Fruit fly (Drosophila melanogaster) whole organism, adult: ENCODE measurements around the gene CG10041.

ENCODE experiments used
- CG12768 ChIP-seq: fragments of 200-800 bp; sonication (Bioruptor generic); optimal IDR thresholded peaks from 2 replicates; lab custom pipeline; 2017; ENCODE audit warnings: missing biosample characterization, missing genetic modification characterization, mild to moderate bottlenecking, moderate library complexity, missing genetic modification reagents
- CG1620 ChIP-seq: fragments of 200-800 bp; sonication (Bioruptor generic); optimal IDR thresholded peaks from 2 replicates; lab custom pipeline; 2016; ENCODE audit warnings: missing biosample characterization, missing genetic modification characterization
- CG33017 ChIP-seq: fragments of 200-800 bp; sonication (Bioruptor generic); optimal IDR thresholded peaks from 2 replicates; lab custom pipeline; 2018; ENCODE audit warnings: missing biosample characterization, mild to moderate bottlenecking, missing genetic modification characterization, moderate library complexity
- CG7045 ChIP-seq: fragments of 200-800 bp; sonication (Bioruptor generic); optimal IDR thresholded peaks from 2 replicates; lab custom pipeline; 2017; ENCODE audit warnings: missing biosample characterization, mild to moderate bottlenecking, missing genetic modification characterization
- CG7101 ChIP-seq: fragments of 200-800 bp; sonication (Bioruptor generic); optimal IDR thresholded peaks from 2 replicates; lab custom pipeline; 2018; ENCODE audit warnings: missing biosample characterization, mild to moderate bottlenecking, missing genetic modification characterization, moderate library complexity
- Hr96 ChIP-seq: fragments of 200-800 bp; sonication (Bioruptor generic); optimal IDR thresholded peaks from 2 replicates; lab custom pipeline; 2016; ENCODE audit warnings: missing biosample characterization, missing genetic modification characterization
- cnc ChIP-seq, 2 experiments: fragments of >200 bp; optimal IDR thresholded peaks; 2 replicates each; lab custom pipeline; 2017
- kay ChIP-seq: fragments of 200-800 bp; sonication (Bioruptor generic); peaks from one replicate; lab custom pipeline; 2016; ENCODE audit warnings: missing biosample characterization, missing genetic modification characterization, borderline replicate concordance
- ovo ChIP-seq: fragments of 200-800 bp; sonication (Bioruptor generic); optimal IDR thresholded peaks from 2 replicates; lab custom pipeline; 2016; ENCODE audit warnings: missing biosample characterization, missing genetic modification characterization
- tj ChIP-seq: fragments of 200-800 bp; sonication (Bioruptor generic); optimal IDR thresholded peaks from 3 replicates; lab custom pipeline; 2017; ENCODE audit warnings: missing biosample characterization, mild to moderate bottlenecking, missing genetic modification characterization, moderate library complexity
- toe ChIP-seq: fragments of 200-800 bp; sonication (Bioruptor generic); optimal IDR thresholded peaks from 2 replicates; lab custom pipeline; 2016; ENCODE audit warnings: missing biosample characterization, missing genetic modification characterization

dm6 chr3R:12395880-12396279, 44.0 kb upstream of the CG10041 start, which contains the start of the genes CG10096 and CG10097:
- TF ChIP-seq CG7101 (tag; lab: Kevin White, UChicago), result no peak
- no peak for TF ChIP-seq CG33017 (tag; lab: Kevin White, UChicago)
- no peak for TF ChIP-seq tj (GFP tag; lab: Kevin White, UChicago)
- TF ChIP-seq CG12768 (GFP tag; lab: Kevin White, UChicago), result no peak
- TF ChIP-seq Hr96 (GFP tag; lab: Kevin White, UChicago), result no peak
- no peak for TF ChIP-seq CG7045 (GFP tag; lab: Kevin White, UChicago)
- TF ChIP-seq toe (GFP tag; lab: Kevin White, UChicago), result no peak
- peak; percentile 75 for TF ChIP-seq kay (GFP tag; lab: Kevin White, UChicago)
- TF ChIP-seq CG1620 (GFP tag; lab: Kevin White, UChicago), result no peak
- no peak for TF ChIP-seq cnc (optimal IDR thresholded peaks at IDR 0.05; lab: Kevin White, UChicago)
- no peak for TF ChIP-seq ovo (GFP tag; lab: Kevin White, UChicago)
